Worm (Caenorhabditis elegans) whole organism, L4 larva: ENCODE measurements around the gene rnp-5.

Experiments
- D1046.2 ChIP-seq: fragments of 200-800 bp; sonication (Bioruptor generic); IDR thresholded peaks from 2 replicates; pipeline ENCODE4 v1.3.6; 2022; ENCODE audit warnings: missing genetic modification characterization, missing compliant biosample characterization
- F44E2.7 ChIP-seq: fragments of 200-800 bp; sonication (Bioruptor generic); IDR thresholded peaks from 2 replicates; pipeline ENCODE4 v2.1.2; 2022; ENCODE audit warnings: missing genetic modification characterization, missing compliant biosample characterization
- R02D3.7 ChIP-seq: fragments of 150-350 bp; sonication (generic microtip); optimal IDR thresholded peaks from 3 replicates; lab custom pipeline; 2014; ENCODE audit warnings: missing biosample characterization, missing genetic modification characterization
- T20F7.1 ChIP-seq: fragments of 200-800 bp; sonication (Bioruptor generic); optimal IDR thresholded peaks from 2 replicates; lab custom pipeline; 2018; ENCODE audit warnings: mild to moderate bottlenecking, missing genetic modification characterization, missing compliant biosample characterization
- Y75B8A.6 ChIP-seq: fragments of 200-800 bp; sonication (Bioruptor generic); IDR thresholded peaks from 2 replicates; pipeline ENCODE4 v1.3.6; 2022; ENCODE audit warnings: missing genetic modification reagents, missing genetic modification characterization, missing compliant biosample characterization
- ZK337.2 ChIP-seq: fragments of 200-800 bp; sonication (Bioruptor generic); IDR thresholded peaks from 2 replicates; pipeline ENCODE4 v1.3.6; 2022; ENCODE audit warnings: missing genetic modification reagents, missing genetic modification characterization, missing compliant biosample characterization
- ZK546.5 ChIP-seq, 2 experiments: sonication (generic microtip); optimal IDR thresholded peaks; 2 replicates each; lab custom pipeline; 2017; ENCODE audit warnings: missing biosample characterization in 2 of 2, missing genetic modification characterization in 2 of 2
- aly-2 ChIP-seq: sonication (generic microtip); optimal IDR thresholded peaks from 2 replicates; lab custom pipeline; 2018; ENCODE audit warnings: missing biosample characterization, missing genetic modification characterization
- arid-1 ChIP-seq: fragments of 200-800 bp; sonication (Bioruptor generic); conservative IDR thresholded peaks from 2 replicates; pipeline ENCODE4 v1.3.6; 2022; ENCODE audit warnings: missing genetic modification reagents, missing genetic modification characterization, missing compliant biosample characterization
- ceh-20 ChIP-seq: fragments of 200-800 bp; sonication (Bioruptor generic); IDR thresholded peaks from 2 replicates; pipeline ENCODE4 v1.3.6; 2022; ENCODE audit warnings: missing genetic modification reagents, missing genetic modification characterization, missing compliant biosample characterization
- ceh-62 ChIP-seq: sonication (generic microtip); optimal IDR thresholded peaks from 2 replicates; lab custom pipeline; 2017; ENCODE audit warnings: missing biosample characterization, missing genetic modification characterization
- ceh-82 ChIP-seq: sonication (generic microtip); optimal IDR thresholded peaks from 2 replicates; lab custom pipeline; 2017; ENCODE audit warnings: missing biosample characterization, missing genetic modification characterization
- ces-1 ChIP-seq: fragments of 150-350 bp; sonication (generic microtip); optimal IDR thresholded peaks from 4 replicates; lab custom pipeline; 2014; ENCODE audit warnings: missing biosample characterization, missing genetic modification reagents, missing genetic modification characterization
- daf-12 ChIP-seq: fragments of 150-350 bp; optimal IDR thresholded peaks from 2 replicates; lab custom pipeline; 2014; ENCODE audit warnings: missing biosample characterization, missing genetic modification reagents, missing genetic modification characterization
- daf-19 ChIP-seq: fragments of 200-800 bp; sonication (Bioruptor generic); conservative IDR thresholded peaks from 2 replicates; pipeline ENCODE4 v1.3.6; 2022; ENCODE audit warnings: missing genetic modification characterization, missing compliant biosample characterization
- dpl-1 ChIP-seq: fragments of 150-350 bp; optimal IDR thresholded peaks from 2 replicates; lab custom pipeline; 2014; ENCODE audit warnings: missing biosample characterization, missing genetic modification reagents, missing genetic modification characterization
- duxl-1 ChIP-seq: sonication (generic microtip); optimal IDR thresholded peaks from 2 replicates; lab custom pipeline; 2016; ENCODE audit warnings: mild to moderate bottlenecking, missing genetic modification characterization, moderate library complexity, missing compliant biosample characterization; ENCODE audit not compliant: poor library complexity
- dve-1 ChIP-seq: sonication (generic microtip); optimal IDR thresholded peaks from 2 replicates; lab custom pipeline; 2017; ENCODE audit warnings: antibody characterized with exemption, mild to moderate bottlenecking, missing genetic modification characterization, missing compliant biosample characterization; ENCODE audit not compliant: insufficient read depth
- egl-27 ChIP-seq: sonication (generic microtip); optimal IDR thresholded peaks from 3 replicates; lab custom pipeline; 2017; ENCODE audit warnings: missing biosample characterization, missing genetic modification reagents, missing genetic modification characterization
- fos-1 ChIP-seq: fragments of 150-350 bp; optimal IDR thresholded peaks from 2 replicates; lab custom pipeline; 2014; ENCODE audit warnings: missing biosample characterization, missing genetic modification characterization
- gei-8 ChIP-seq: fragments of 200-800 bp; sonication (Bioruptor generic); optimal IDR thresholded peaks from 2 replicates; lab custom pipeline; 2018; ENCODE audit warnings: mild to moderate bottlenecking, missing genetic modification characterization, missing compliant biosample characterization
- lim-7 ChIP-seq: fragments of 200-800 bp; sonication (Bioruptor generic); IDR thresholded peaks from 2 replicates; pipeline ENCODE4 v1.3.6; 2022; ENCODE audit warnings: missing genetic modification characterization, missing compliant biosample characterization
- lin-13 ChIP-seq: fragments of 150-350 bp; optimal IDR thresholded peaks from 2 replicates; lab custom pipeline; 2014; ENCODE audit warnings: missing biosample characterization, missing genetic modification reagents, missing genetic modification characterization
- lin-15B ChIP-seq: fragments of 150-350 bp; sonication (generic microtip); optimal IDR thresholded peaks from 3 replicates; lab custom pipeline; 2014; ENCODE audit warnings: missing biosample characterization, missing genetic modification characterization
- lin-29 ChIP-seq: fragments of 200-800 bp; sonication (Bioruptor generic); IDR thresholded peaks from 2 replicates; pipeline ENCODE4 v1.3.6; 2022; ENCODE audit warnings: missing genetic modification reagents, missing genetic modification characterization, missing compliant biosample characterization
- lin-39 ChIP-seq: fragments of 150-350 bp; optimal IDR thresholded peaks from 2 replicates; lab custom pipeline; 2014; ENCODE audit warnings: missing biosample characterization, missing genetic modification reagents, missing genetic modification characterization
- mes-2 ChIP-seq: sonication (generic microtip); optimal IDR thresholded peaks from 2 replicates; lab custom pipeline; 2016; ENCODE audit warnings: missing genotype, mild to moderate bottlenecking, missing genetic modification characterization, missing compliant biosample characterization; ENCODE audit not compliant: poor library complexity, severe bottlenecking
- mxl-3 ChIP-seq: fragments of 200-800 bp; sonication (Bioruptor generic); optimal IDR thresholded peaks from 2 replicates; lab custom pipeline; 2018; ENCODE audit warnings: mild to moderate bottlenecking, missing genetic modification characterization, missing compliant biosample characterization
- nhr-10 ChIP-seq: fragments of 150-350 bp; optimal IDR thresholded peaks from 2 replicates; lab custom pipeline; 2014; ENCODE audit warnings: missing biosample characterization, missing genetic modification characterization
- nhr-11 ChIP-seq: fragments of 150-350 bp; optimal IDR thresholded peaks from 2 replicates; lab custom pipeline; 2014; ENCODE audit warnings: missing biosample characterization, missing genetic modification characterization
- nhr-28 ChIP-seq: fragments of 150-350 bp; optimal IDR thresholded peaks from 2 replicates; lab custom pipeline; 2014; ENCODE audit warnings: missing biosample characterization, missing genetic modification characterization
- nhr-41 ChIP-seq: fragments of 200-800 bp; sonication (Bioruptor generic); IDR thresholded peaks from 2 replicates; pipeline ENCODE4 v1.3.6; 2022; ENCODE audit warnings: missing genetic modification reagents, missing genetic modification characterization, missing compliant biosample characterization
- nhr-42 ChIP-seq: fragments of 200-800 bp; sonication (Bioruptor generic); IDR thresholded peaks from 2 replicates; pipeline ENCODE4 v1.3.6; 2022; ENCODE audit warnings: missing genetic modification characterization, missing compliant biosample characterization
- nhr-48 ChIP-seq: sonication (generic microtip); optimal IDR thresholded peaks from 2 replicates; lab custom pipeline; 2016; ENCODE audit warnings: mild to moderate bottlenecking, missing genetic modification characterization, missing compliant biosample characterization
- nhr-76 ChIP-seq: fragments of 150-350 bp; optimal IDR thresholded peaks from 2 replicates; lab custom pipeline; 2014; ENCODE audit warnings: missing biosample characterization, missing genetic modification characterization
- pha-4 ChIP-seq, 2 experiments: fragments of 150-350 bp in 1 of 2; fragments of 200-800 bp in 1 of 2; sonication (Bioruptor generic) in 1 of 2; IDR thresholded peaks in 1 of 2; optimal IDR thresholded peaks in 1 of 2; 2 replicates each; pipeline versions ENCODE4 v1.3.6 to Lab custom; 2014 to 2022; ENCODE audit warnings: missing genetic modification characterization in 2 of 2, missing genetic modification reagents in 2 of 2, missing biosample characterization in 1 of 2, missing compliant biosample characterization in 1 of 2
- php-3 ChIP-seq: fragments of 200-800 bp; sonication (Bioruptor generic); IDR thresholded peaks from 2 replicates; pipeline ENCODE4 v1.3.6; 2022; ENCODE audit warnings: missing genetic modification reagents, missing genetic modification characterization, missing compliant biosample characterization
- pqm-1 ChIP-seq: sonication (generic microtip); optimal IDR thresholded peaks from 2 replicates; lab custom pipeline; 2017; ENCODE audit warnings: missing biosample characterization, missing genetic modification characterization
- saeg-2 ChIP-seq: fragments of 200-800 bp; sonication (Bioruptor generic); IDR thresholded peaks from 2 replicates; pipeline ENCODE4 v1.3.6; 2022; ENCODE audit warnings: missing genetic modification reagents, missing genetic modification characterization, missing compliant biosample characterization
- sdz-12 ChIP-seq: fragments of 200-800 bp; sonication (Bioruptor generic); optimal IDR thresholded peaks from 2 replicates; lab custom pipeline; 2018; ENCODE audit warnings: mild to moderate bottlenecking, missing genetic modification characterization, missing compliant biosample characterization
- skn-1 ChIP-seq: fragments of 150-350 bp; optimal IDR thresholded peaks from 2 replicates; lab custom pipeline; 2014; ENCODE audit warnings: missing biosample characterization, missing genetic modification characterization
- tra-1 ChIP-seq: fragments of 200-800 bp; sonication (Bioruptor generic); IDR thresholded peaks from 2 replicates; pipeline ENCODE4 v1.3.6; 2022; ENCODE audit warnings: missing genetic modification reagents, missing genetic modification characterization, missing compliant biosample characterization
- unc-130 ChIP-seq: sonication (generic microtip); optimal IDR thresholded peaks from 2 replicates; lab custom pipeline; 2016; ENCODE audit warnings: missing genetic modification reagents, missing genetic modification characterization, missing compliant biosample characterization
- unc-39 ChIP-seq: sonication (generic microtip); optimal IDR thresholded peaks from 2 replicates; lab custom pipeline; 2017; ENCODE audit warnings: missing biosample characterization, missing genetic modification characterization
- unc-62 ChIP-seq, 3 experiments: fragments of 150-350 bp in 1 of 3; sonication (generic microtip); optimal IDR thresholded peaks in 2 of 3; peaks in 1 of 3; 1 replicate in 1 of 3; 2 replicates in 2 of 3; lab custom pipeline; 2014 to 2017; ENCODE audit warnings: missing biosample characterization in 3 of 3, missing genetic modification characterization in 3 of 3, missing genetic modification reagents in 3 of 3, missing genotype in 1 of 3
- zag-1 ChIP-seq: fragments of 150-350 bp; optimal IDR thresholded peaks from 2 replicates; lab custom pipeline; 2014; ENCODE audit warnings: missing biosample characterization, missing genetic modification characterization
- zfp-2 ChIP-seq: sonication (generic microtip); optimal IDR thresholded peaks from 2 replicates; lab custom pipeline; 2016; ENCODE audit warnings: mild to moderate bottlenecking, missing genetic modification characterization, missing compliant biosample characterization
- zip-2 ChIP-seq: fragments of 150-350 bp; optimal IDR thresholded peaks from 2 replicates; lab custom pipeline; 2014; ENCODE audit warnings: missing biosample characterization, missing genetic modification characterization
- ztf-11 ChIP-seq: fragments of 150-350 bp; optimal IDR thresholded peaks from 2 replicates; lab custom pipeline; 2014; ENCODE audit warnings: missing biosample characterization, missing genetic modification characterization
- ztf-7 ChIP-seq: fragments of 150-350 bp; optimal IDR thresholded peaks from 2 replicates; lab custom pipeline; 2014; ENCODE audit warnings: missing biosample characterization, missing genetic modification characterization

Gene rnp-5

DNA sequence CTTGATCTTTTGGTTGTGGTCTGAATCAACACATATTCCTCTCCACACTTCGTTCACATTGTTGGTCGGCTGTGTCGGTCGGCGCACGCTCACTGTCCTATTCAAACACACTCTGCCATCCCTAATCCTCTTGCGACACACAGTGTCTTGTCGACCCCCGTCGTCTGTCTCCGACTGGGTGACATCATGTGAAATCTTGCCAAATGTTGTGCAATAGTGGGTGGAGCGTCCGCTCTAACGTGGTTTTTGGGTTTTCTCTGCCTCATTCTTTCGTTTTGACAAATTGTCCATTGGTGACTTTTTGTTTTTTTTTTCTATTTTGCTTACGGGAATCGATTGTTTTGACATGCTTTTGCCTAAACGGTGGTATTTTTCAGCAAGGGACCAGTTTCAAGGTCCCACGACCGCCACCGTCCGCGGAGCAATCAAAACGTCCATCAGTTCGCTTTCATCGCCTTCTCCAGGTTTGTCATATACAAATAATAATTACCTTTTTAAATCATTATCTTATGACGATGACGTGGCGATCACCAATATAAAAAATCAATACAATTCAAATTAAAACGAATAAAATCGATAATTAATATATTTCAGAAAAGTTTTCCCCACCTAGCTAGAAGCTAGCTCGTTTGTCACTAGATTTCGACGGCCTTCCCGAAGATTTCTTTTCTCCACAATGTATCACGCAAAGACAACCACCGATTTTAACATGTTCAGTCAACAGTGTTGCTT lies 19.8 kb downstream of the rnp-5 start (continued):
- TF ChIP-seq lin-29 (no peak), ceh-82 (tag; lab: Kevin White, UChicago) (no peak), php-3 (GFP tag; lab: Robert Waterston, UW) (peak; percentile 77), skn-1 (tag; lab: Kevin White, UChicago) (no peak), ztf-11 (tag; lab: Kevin White, UChicago) (no peak), unc-39 (no peak), lim-7 (GFP tag; lab: Robert Waterston, UW) (no peak), mes-2 (peak; percentile 69), pha-4 (GFP tag; IDR thresholded peaks at IDR 0.05; lab: Robert Waterston, UW) (peak; percentile 79), pha-4 (tag; optimal IDR thresholded peaks at IDR 0.05; lab: Kevin White, UChicago) (peak; percentile 75), nhr-28 (tag; lab: Kevin White, UChicago) (peak; percentile 98), daf-19 (GFP tag; lab: Robert Waterston, UW) (no peak), ZK546.5 (tag; optimal IDR thresholded peaks at IDR 0.05; lab: Kevin White, UChicago) (peak in 1 of 2 experiments; percentile 38), nhr-42 (GFP tag; lab: Robert Waterston, UW) (peak; percentile 82), ztf-7 (tag; lab: Kevin White, UChicago) (peak; percentile 98), dve-1 (tag; lab: Kevin White, UChicago) (peak; percentile 98), aly-2 (no peak), nhr-10 (tag; lab: Kevin White, UChicago) (peak; percentile 88), lin-39 (tag; lab: Kevin White, UChicago) (no peak), ces-1 (no peak), gei-8 (peak; percentile 72), lin-13 (peak; percentile 78), mxl-3 (GFP tag; lab: Kevin White, UChicago) (peak; percentile 99), sdz-12 (GFP tag; lab: Kevin White, UChicago) (no peak), fos-1 (tag; lab: Kevin White, UChicago) (peak; percentile 78), nhr-76 (tag; lab: Kevin White, UChicago) (peak; percentile 37), nhr-41 (GFP tag; lab: Robert Waterston, UW) (no peak), F44E2.7 (GFP tag; lab: Robert Waterston, UW) (no peak), D1046.2 (GFP tag; lab: Robert Waterston, UW) (0 out of 2 replicates have a peak, but pooled peaks have one; percentile 48), nhr-48 (tag; lab: Kevin White, UChicago) (peak; percentile 83), unc-130 (no peak), pqm-1 (tag; lab: Kevin White, UChicago) (peak; percentile 35), ceh-20 (GFP tag; lab: Robert Waterston, UW) (peak; percentile 88), T20F7.1 (GFP tag; lab: Kevin White, UChicago) (peak; percentile 73), egl-27 (no peak), zfp-2 (tag; lab: Kevin White, UChicago) (no peak), tra-1 (GFP tag; lab: Robert Waterston, UW) (peak; percentile 77), daf-12 (tag; lab: Kevin White, UChicago) (no peak), lin-15B (tag; lab: Kevin White, UChicago) (no peak), unc-62 (GFP tag; optimal IDR thresholded peaks at IDR 0.05 in 1 of 2; lab: Kevin White, UChicago) (peak; percentile 25 to 100), unc-62 (tag; optimal IDR thresholded peaks at IDR 0.05; lab: Kevin White, UChicago) (no peak), duxl-1 (tag; lab: Kevin White, UChicago) (peak; percentile 13), nhr-11 (tag; lab: Kevin White, UChicago) (peak; percentile 96), ZK337.2 (no peak), zip-2 (tag; lab: Kevin White, UChicago) (no peak), ceh-62 (tag; lab: Kevin White, UChicago) (no peak), R02D3.7 (no peak), Y75B8A.6 (GFP tag; lab: Robert Waterston, UW) (no peak), zag-1 (tag; lab: Kevin White, UChicago) (peak; percentile 10), saeg-2 (peak; percentile 70), arid-1 (GFP tag; lab: Robert Waterston, UW) (peak; percentile 65; the same call in 1 of the 2 replicates), dpl-1 (GFP tag; lab: Kevin White, UChicago) (peak; percentile 69)
